Fruit fly (Drosophila melanogaster) Kc167 (cell line): Measurements from ENCODE around the gene RPA2.

ENCODE experiments used
- Sin3A ChIP-seq: fragments of >200 bp; optimal IDR thresholded peaks from 2 replicates; lab custom pipeline; 2018; ENCODE audit warnings: missing external identifiers
- ttk ChIP-seq: sonication (Bioruptor generic); optimal IDR thresholded peaks from 2 replicates; lab custom pipeline; 2017; ENCODE audit warnings: missing external identifiers

- TF ChIP-seq ttk (no peak), Sin3A (lab: Kevin White, UChicago) (no peak)
These were observed 32.0 kb upstream of the RPA2 start for dm6 chr2L:20957968-20958367.
